Worm (Caenorhabditis elegans): ENCODE results near the gene F16B12.6.

The F16B12.6 gene

ce11 chrX:14056527-14056926 is 45.6 kb upstream of the F16B12.6 start:
- no peak for TF ChIP-seq bed-3 (GFP tag; optimal IDR thresholded peaks at IDR 0.05)
- no peak for TF ChIP-seq M03D4.4 (tag; optimal IDR thresholded peaks at IDR 0.05)
- peak; percentile 14 for TF ChIP-seq hlh-1 (tag; optimal IDR thresholded peaks at IDR 0.05)
- peak; percentile 89 for TF ChIP-seq unc-62 (GFP tag; optimal IDR thresholded peaks at IDR 0.05)
- TF ChIP-seq unc-39 (tag; optimal IDR thresholded peaks at IDR 0.05), result no peak
- no peak for TF ChIP-seq zip-8 (tag; optimal IDR thresholded peaks at IDR 0.05)
- no peak for TF ChIP-seq nhr-237 (tag; optimal IDR thresholded peaks at IDR 0.05)
- no peak for TF ChIP-seq mab-5 (tag; optimal IDR thresholded peaks at IDR 0.05)

ce11 chrX:14062771-14063170 is 39.3 kb upstream of the F16B12.6 start:
- TF ChIP-seq zip-8 (tag; optimal IDR thresholded peaks at IDR 0.05), result no peak
- TF ChIP-seq mls-2 (tag; optimal IDR thresholded peaks at IDR 0.05), result no peak
- no peak for TF ChIP-seq nhr-76 (tag; optimal IDR thresholded peaks at IDR 0.05)
- TF ChIP-seq ham-2 (GFP tag; optimal IDR thresholded peaks at IDR 0.05), result no peak
- no peak for TF ChIP-seq pha-4 (tag; optimal IDR thresholded peaks at IDR 0.05)

- TF ChIP-seq nhr-12 (tag; optimal IDR thresholded peaks at IDR 0.05), result no peak
- peak; percentile 80 for TF ChIP-seq flh-1 (GFP tag; optimal IDR thresholded peaks at IDR 0.05)
- peak; percentile 97 for TF ChIP-seq ceh-83 (GFP tag; optimal IDR thresholded peaks at IDR 0.05)
- peak; percentile 43 for TF ChIP-seq lsy-2 (tag; optimal IDR thresholded peaks at IDR 0.05)
- TF ChIP-seq ztf-11 (tag; optimal IDR thresholded peaks at IDR 0.05), result peak; percentile 58
- TF ChIP-seq blmp-1 (tag; optimal IDR thresholded peaks at IDR 0.05), result no peak
- TF ChIP-seq ceh-39 (tag; optimal IDR thresholded peaks at IDR 0.05), result peak; percentile 61
- TF ChIP-seq unc-120 (tag; optimal IDR thresholded peaks at IDR 0.05; ENCODE audit: poor library complexity, severe bottlenecking), result peak; percentile 97
- TF ChIP-seq sem-2 (GFP tag; optimal IDR thresholded peaks at IDR 0.05), result peak; percentile 89
- peak; percentile 91 for TF ChIP-seq ceh-43 (GFP tag; optimal IDR thresholded peaks at IDR 0.05)
- peak; percentile 93 for TF ChIP-seq drap-1 (GFP tag; optimal IDR thresholded peaks at IDR 0.05)
- peak; percentile 67 for TF ChIP-seq ces-1 (GFP tag; optimal IDR thresholded peaks at IDR 0.05)
- peak; percentile 89 for TF ChIP-seq bed-3 (GFP tag; optimal IDR thresholded peaks at IDR 0.05)
- TF ChIP-seq mep-1 (tag; optimal IDR thresholded peaks at IDR 0.05), result peak; percentile 82
- no peak for TF ChIP-seq elt-1 (tag; optimal IDR thresholded peaks at IDR 0.05; ENCODE audit: borderline replicate concordance, insufficient read depth)
- TF ChIP-seq sptf-1 (tag; optimal IDR thresholded peaks at IDR 0.05), result peak; percentile 98
- peak; percentile 34 for TF ChIP-seq mab-5 (tag; optimal IDR thresholded peaks at IDR 0.05)
- TF ChIP-seq pha-4 (tag; optimal IDR thresholded peaks at IDR 0.05), result peak; percentile 86
- peak; percentile 96 for TF ChIP-seq M03D4.4 (tag; optimal IDR thresholded peaks at IDR 0.05)
- peak; percentile 64 for TF ChIP-seq nhr-28 (tag; optimal IDR thresholded peaks at IDR 0.05)
- TF ChIP-seq mls-2 (tag; optimal IDR thresholded peaks at IDR 0.05), result peak; percentile 98
- no peak for TF ChIP-seq nhr-76 (tag; optimal IDR thresholded peaks at IDR 0.05)
- peak; percentile 74 for TF ChIP-seq hlh-1 (tag; optimal IDR thresholded peaks at IDR 0.05)
- TF ChIP-seq lin-32 (GFP tag; optimal IDR thresholded peaks at IDR 0.05), result peak; percentile 89
- TF ChIP-seq ham-2 (GFP tag; optimal IDR thresholded peaks at IDR 0.05), result peak; percentile 87
- TF ChIP-seq lin-13 (tag; optimal IDR thresholded peaks at IDR 0.05), result peak; percentile 61
- TF ChIP-seq snpc-4 (tag; optimal IDR thresholded peaks at IDR 0.05), result no peak
- no peak for TF ChIP-seq nhr-2 (tag; optimal IDR thresholded peaks at IDR 0.05)
- peak; percentile 94 for TF ChIP-seq cnd-1 (tag; optimal IDR thresholded peaks at IDR 0.05)
- TF ChIP-seq unc-62 (GFP tag; optimal IDR thresholded peaks at IDR 0.05), result peak; percentile 92
- TF ChIP-seq elt-3 (tag; optimal IDR thresholded peaks at IDR 0.05), result peak; percentile 56
- TF ChIP-seq zip-8 (tag; optimal IDR thresholded peaks at IDR 0.05), result peak; percentile 57
- peak; percentile 37 for TF ChIP-seq unc-39 (tag; optimal IDR thresholded peaks at IDR 0.05)
- peak; percentile 81 for TF ChIP-seq nhr-237 (tag; optimal IDR thresholded peaks at IDR 0.05)
- peak; percentile 95 for TF ChIP-seq tbx-8 (GFP tag; optimal IDR thresholded peaks at IDR 0.05)
Measured at ce11 chrX:14063830-14064229, 38.3 kb upstream of the F16B12.6 start.

ce11 chrX:14067641-14068040 is 34.5 kb upstream of the F16B12.6 start, which contains the start of gene lgc-21:
Gene lgc-21, minus strand, starts transcription at chrX:14067984.
- no peak for TF ChIP-seq lin-13 (tag; optimal IDR thresholded peaks at IDR 0.05)
- TF ChIP-seq bed-3 (GFP tag; optimal IDR thresholded peaks at IDR 0.05), result no peak
- no peak for TF ChIP-seq sem-2 (GFP tag; optimal IDR thresholded peaks at IDR 0.05)
- TF ChIP-seq mab-5 (tag; optimal IDR thresholded peaks at IDR 0.05), result no peak
- TF ChIP-seq elt-1 (tag; optimal IDR thresholded peaks at IDR 0.05; ENCODE audit: borderline replicate concordance, insufficient read depth), result no peak
- TF ChIP-seq lin-32 (GFP tag; optimal IDR thresholded peaks at IDR 0.05), result no peak
